Worm (Caenorhabditis elegans): ENCODE results near the gene T07G12.3.

- TF ChIP-seq lin-39 (tag; optimal IDR thresholded peaks at IDR 0.05) (no peak), nhr-12 (tag; optimal IDR thresholded peaks at IDR 0.05) (no peak), nhr-77 (tag; optimal IDR thresholded peaks at IDR 0.05) (no peak), snpc-4 (tag; optimal IDR thresholded peaks at IDR 0.05) (no peak), nhr-11 (tag; optimal IDR thresholded peaks at IDR 0.05) (no peak), unc-39 (tag; optimal IDR thresholded peaks at IDR 0.05) (no peak), fos-1 (tag; optimal IDR thresholded peaks at IDR 0.05) (no peak), skn-1 (tag; optimal IDR thresholded peaks at IDR 0.05) (no peak), alr-1 (tag; optimal IDR thresholded peaks at IDR 0.05) (no peak), elt-3 (tag; optimal IDR thresholded peaks at IDR 0.05) (no peak), sma-3 (GFP tag; optimal IDR thresholded peaks at IDR 0.05) (no peak), nhr-237 (tag; optimal IDR thresholded peaks at IDR 0.05) (no peak)
Measured at ce11 chrIV:10524095-10524829, 9.5 kb upstream of the T07G12.3 start, which contains the start of gene C02F4.5.
